Worm (Caenorhabditis elegans) whole organism, L1 larva: ENCODE measurements around the gene clec-160.

Experiments used
- C16A3.4 ChIP-seq: fragments of 150-350 bp; optimal IDR thresholded peaks from 2 replicates; lab custom pipeline; 2014; ENCODE audit warnings: missing biosample characterization, missing genetic modification characterization
- efl-3 ChIP-seq: fragments of 200-800 bp; sonication (Bioruptor generic); optimal IDR thresholded peaks from 2 replicates; lab custom pipeline; 2018; ENCODE audit warnings: mild to moderate bottlenecking, missing genetic modification characterization, missing compliant biosample characterization
- elt-3 ChIP-seq, 6 experiments: fragments of 150-350 bp in 1 of 6; sonication (generic microtip); optimal IDR thresholded peaks; 2 replicates each; lab custom pipeline; 2017 to 2018; ENCODE audit warnings: missing biosample characterization in 6 of 6, missing genetic modification characterization in 6 of 6, inconsistent platforms in 1 of 6
- fkh-10 ChIP-seq: sonication (generic microtip); optimal IDR thresholded peaks from 2 replicates; lab custom pipeline; 2017; ENCODE audit warnings: missing biosample characterization, missing genetic modification reagents, missing genetic modification characterization
- hlh-17 ChIP-seq: fragments of 200-800 bp; sonication (Bioruptor generic); optimal IDR thresholded peaks from 2 replicates; lab custom pipeline; 2018; ENCODE audit warnings: missing genetic modification characterization, mild to moderate bottlenecking, missing compliant biosample characterization, moderate library complexity, borderline replicate concordance
- lin-13 ChIP-seq: fragments of 150-350 bp; optimal IDR thresholded peaks from 2 replicates; lab custom pipeline; 2014; ENCODE audit warnings: missing biosample characterization, missing genetic modification reagents, missing genetic modification characterization
- lin-15B ChIP-seq: fragments of 150-350 bp; sonication (generic microtip); optimal IDR thresholded peaks from 3 replicates; lab custom pipeline; 2014; ENCODE audit warnings: missing biosample characterization, missing genetic modification characterization
- lsy-2 ChIP-seq, 2 experiments: fragments of 150-350 bp; optimal IDR thresholded peaks; 2 replicates each; lab custom pipeline; 2014; ENCODE audit warnings: missing biosample characterization in 2 of 2, missing genetic modification characterization in 2 of 2
- nhr-77 ChIP-seq: fragments of 150-350 bp; optimal IDR thresholded peaks from 2 replicates; lab custom pipeline; 2014; ENCODE audit warnings: missing biosample characterization, missing genetic modification characterization
- pag-3 ChIP-seq: sonication (generic microtip); optimal IDR thresholded peaks from 2 replicates; lab custom pipeline; 2017; ENCODE audit warnings: missing genetic modification characterization, mild to moderate bottlenecking, missing compliant biosample characterization, antibody characterized with exemption, borderline replicate concordance; ENCODE audit not compliant: insufficient read depth
- snpc-4 ChIP-seq: fragments of 150-350 bp; optimal IDR thresholded peaks from 2 replicates; lab custom pipeline; 2014; ENCODE audit warnings: missing biosample characterization, missing genetic modification characterization
- sptf-1 ChIP-seq: fragments of 150-350 bp; optimal IDR thresholded peaks from 2 replicates; lab custom pipeline; 2014; ENCODE audit warnings: missing biosample characterization, missing genetic modification characterization
- sup-37 ChIP-seq: fragments of 200-800 bp; sonication (Bioruptor generic); optimal IDR thresholded peaks from 2 replicates; lab custom pipeline; 2018; ENCODE audit warnings: mild to moderate bottlenecking, missing genetic modification characterization, missing compliant biosample characterization

DNA sequence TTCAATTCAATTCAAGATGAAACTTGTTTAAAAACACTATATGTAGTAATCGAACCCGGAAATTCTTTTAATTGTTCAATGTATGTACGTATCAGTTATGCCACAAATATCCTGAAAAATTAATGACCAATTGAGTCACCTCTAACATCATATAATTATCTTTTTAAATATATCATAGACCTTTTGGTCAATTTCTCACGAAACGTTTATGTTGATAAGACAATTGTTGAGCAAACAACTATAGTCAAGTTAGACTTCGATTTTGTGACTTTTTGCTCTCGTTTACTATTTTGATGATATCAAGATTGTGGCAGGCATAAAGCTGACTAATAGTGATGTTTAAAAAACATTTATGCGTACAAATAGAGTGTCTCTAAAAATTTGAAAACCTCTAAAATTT lies 35.5 kb downstream of the clec-160 start:
- TF ChIP-seq lin-15B (tag; lab: Kevin White, UChicago), result no peak
- TF ChIP-seq nhr-77, result no peak
- no peak for TF ChIP-seq hlh-17 (GFP tag; lab: Kevin White, UChicago)
- no peak for TF ChIP-seq efl-3 (GFP tag; lab: Kevin White, UChicago)
- no peak for TF ChIP-seq lsy-2 (tag; optimal IDR thresholded peaks at IDR 0.05; lab: Kevin White, UChicago)
- TF ChIP-seq pag-3, result no peak
- TF ChIP-seq sup-37 (GFP tag; lab: Kevin White, UChicago), result no peak
- no peak for TF ChIP-seq sptf-1
- no peak for TF ChIP-seq lin-13 (GFP tag; lab: Kevin White, UChicago)
- TF ChIP-seq elt-3 (tag; optimal IDR thresholded peaks at IDR 0.05; lab: Kevin White, UChicago), result no peak
- no peak for TF ChIP-seq snpc-4 (tag; lab: Kevin White, UChicago)
- no peak for TF ChIP-seq C16A3.4 (tag; lab: Kevin White, UChicago)
- no peak for TF ChIP-seq fkh-10 (GFP tag; lab: Kevin White, UChicago)
